Fruit fly (Drosophila melanogaster) whole organism, embryonic: ENCODE results near the gene CG5934.

ENCODE experiments used
- Aef1 ChIP-seq: fragments of 200-800 bp; sonication (Bioruptor generic); IDR thresholded peaks from 3 replicates; pipeline ENCODE4 v1.3.6; 2022; ENCODE audit warnings: missing biosample characterization, missing genetic modification characterization
- Atf3 ChIP-seq: fragments of 200-800 bp; sonication (Bioruptor generic); optimal IDR thresholded peaks from 3 replicates; lab custom pipeline; 2016; ENCODE audit warnings: missing biosample characterization, missing genetic modification characterization
- C15 ChIP-seq: fragments of 200-800 bp; sonication (Bioruptor generic); IDR thresholded peaks from 3 replicates; pipeline ENCODE4 v1.3.6; 2022; ENCODE audit warnings: missing biosample characterization, missing genetic modification characterization
- CG10654 ChIP-seq: fragments of 200-800 bp; sonication (Bioruptor generic); optimal IDR thresholded peaks from 2 replicates; lab custom pipeline; 2016; ENCODE audit warnings: missing biosample characterization, missing genetic modification characterization
- CG11695 ChIP-seq: fragments of 200-800 bp; sonication (Bioruptor generic); IDR thresholded peaks from 3 replicates; pipeline ENCODE4 v1.3.6; 2022; ENCODE audit warnings: missing biosample characterization, missing genetic modification characterization
- CG12236 ChIP-seq: fragments of 200-800 bp; sonication (Bioruptor generic); optimal IDR thresholded peaks from 2 replicates; lab custom pipeline; 2016; ENCODE audit warnings: missing biosample characterization, missing genetic modification characterization
- CG13296 ChIP-seq: fragments of 200-800 bp; sonication (Bioruptor generic); optimal IDR thresholded peaks from 3 replicates; lab custom pipeline; 2018; ENCODE audit warnings: missing biosample characterization, mild to moderate bottlenecking, missing genetic modification characterization
- CG17612 ChIP-seq: fragments of 200-800 bp; sonication (Bioruptor generic); IDR thresholded peaks from 2 replicates; pipeline ENCODE4 v1.3.6; 2022; ENCODE audit warnings: missing biosample characterization, missing genetic modification characterization
- CG17829 ChIP-seq: fragments of 200-800 bp; optimal IDR thresholded peaks from 2 replicates; lab custom pipeline; 2019; ENCODE audit warnings: missing biosample characterization, mild to moderate bottlenecking, missing genetic modification characterization, moderate library complexity
- CG2875 ChIP-seq: fragments of 200-800 bp; sonication (Bioruptor generic); optimal IDR thresholded peaks from 2 replicates; lab custom pipeline; 2017; ENCODE audit warnings: missing biosample characterization, mild to moderate bottlenecking, missing genetic modification characterization, missing genetic modification reagents
- CG31441 ChIP-seq: fragments of 200-800 bp; sonication (Bioruptor generic); IDR thresholded peaks from 2 replicates; pipeline ENCODE4 v1.3.6; 2022; ENCODE audit warnings: missing biosample characterization, missing genetic modification characterization
- CG32532 ChIP-seq: fragments of 200-800 bp; sonication (Bioruptor generic); IDR thresholded peaks from 2 replicates; pipeline ENCODE4 v1.3.6; 2022; ENCODE audit warnings: missing biosample characterization, missing genetic modification characterization
- CG34224 ChIP-seq: fragments of 200-800 bp; sonication (Bioruptor generic); IDR thresholded peaks from 3 replicates; pipeline ENCODE4 v1.3.6; 2022; ENCODE audit warnings: missing biosample characterization, missing genetic modification characterization; ENCODE audit not compliant: partially characterized antibody
- CG4707 ChIP-seq: fragments of 200-800 bp; sonication (Bioruptor generic); optimal IDR thresholded peaks from 2 replicates; lab custom pipeline; 2018; ENCODE audit warnings: missing biosample characterization, mild to moderate bottlenecking, missing genetic modification characterization, moderate library complexity
- CG5180 ChIP-seq: fragments of 200-800 bp; sonication (Bioruptor generic); optimal IDR thresholded peaks from 3 replicates; lab custom pipeline; 2017; ENCODE audit warnings: missing biosample characterization, missing genetic modification characterization, mild to moderate bottlenecking, moderate library complexity, missing genetic modification reagents
- CG7786 ChIP-seq: fragments of 200-800 bp; sonication (Bioruptor generic); optimal IDR thresholded peaks from 2 replicates; lab custom pipeline; 2016; ENCODE audit warnings: missing biosample characterization, missing genetic modification characterization
- CG9215 ChIP-seq: fragments of 200-800 bp; sonication (Bioruptor generic); IDR thresholded peaks from 2 replicates; pipeline ENCODE4 v1.3.6; 2022; ENCODE audit warnings: missing biosample characterization, missing genetic modification characterization
- Chrac-16 ChIP-seq: fragments of 200-800 bp; sonication (Bioruptor generic); optimal IDR thresholded peaks from 3 replicates; lab custom pipeline; 2016; ENCODE audit warnings: missing biosample characterization, missing genetic modification characterization
- CrebB ChIP-seq: fragments of 200-800 bp; sonication (Bioruptor generic); optimal IDR thresholded peaks from 3 replicates; lab custom pipeline; 2018; ENCODE audit warnings: missing biosample characterization, mild to moderate bottlenecking, missing genetic modification characterization
- Dbx ChIP-seq: fragments of 200-800 bp; sonication (Bioruptor generic); IDR thresholded peaks from 3 replicates; pipeline ENCODE4 v1.3.6; 2022; ENCODE audit warnings: missing biosample characterization, missing genetic modification characterization
- Dek ChIP-seq: fragments of 200-800 bp; sonication (Bioruptor generic); optimal IDR thresholded peaks from 3 replicates; lab custom pipeline; 2019; ENCODE audit warnings: missing biosample characterization, mild to moderate bottlenecking, missing genetic modification characterization, moderate library complexity
- Dip2 ChIP-seq: fragments of 200-800 bp; sonication (Bioruptor generic); IDR thresholded peaks from 2 replicates; pipeline ENCODE4 v1.3.6; 2022; ENCODE audit warnings: missing biosample characterization, missing genetic modification characterization
- E2f1 ChIP-seq: fragments of 200-800 bp; sonication (Bioruptor generic); IDR thresholded peaks from 2 replicates; pipeline ENCODE4 v1.3.6; 2022; ENCODE audit warnings: missing biosample characterization, missing genetic modification characterization
- Ets97D ChIP-seq: fragments of 200-800 bp; sonication (Bioruptor generic); optimal IDR thresholded peaks from 3 replicates; lab custom pipeline; 2016; ENCODE audit warnings: missing biosample characterization, missing genetic modification characterization
- Gsc ChIP-seq: fragments of 200-800 bp; sonication (Bioruptor generic); IDR thresholded peaks from 2 replicates; pipeline ENCODE4 v1.3.6; 2022; ENCODE audit warnings: missing biosample characterization, missing genetic modification characterization
- HLHmδ ChIP-seq: fragments of 200-800 bp; sonication (Bioruptor generic); optimal IDR thresholded peaks from 2 replicates; lab custom pipeline; 2018; ENCODE audit warnings: missing biosample characterization, mild to moderate bottlenecking, missing genetic modification characterization, moderate library complexity
- Hey ChIP-seq: fragments of 200-800 bp; sonication (Bioruptor generic); optimal IDR thresholded peaks from 3 replicates; lab custom pipeline; 2018; ENCODE audit warnings: missing biosample characterization, mild to moderate bottlenecking, missing genetic modification characterization
- Hmr ChIP-seq: fragments of 200-800 bp; sonication (Bioruptor generic); optimal IDR thresholded peaks from 3 replicates; lab custom pipeline; 2017; ENCODE audit warnings: mild to moderate bottlenecking, missing biosample characterization, missing genetic modification reagents, missing genetic modification characterization
- NFAT ChIP-seq: fragments of 200-800 bp; sonication (Bioruptor generic); IDR thresholded peaks from 2 replicates; pipeline ENCODE4 v1.3.6; 2022; ENCODE audit warnings: missing biosample characterization, missing genetic modification characterization
- Sry-β ChIP-seq: fragments of 200-800 bp; sonication (Bioruptor generic); optimal IDR thresholded peaks from 2 replicates; lab custom pipeline; 2018; ENCODE audit warnings: missing biosample characterization, mild to moderate bottlenecking, missing genetic modification characterization, moderate library complexity
- Ssrp ChIP-seq: fragments of 200-800 bp; sonication (Bioruptor generic); optimal IDR thresholded peaks from 2 replicates; lab custom pipeline; 2018; ENCODE audit warnings: missing biosample characterization, mild to moderate bottlenecking, missing genetic modification characterization, moderate library complexity
- Xbp1 ChIP-seq: fragments of 200-800 bp; sonication (Bioruptor generic); optimal IDR thresholded peaks from 3 replicates; lab custom pipeline; 2016; ENCODE audit warnings: missing biosample characterization, mild to moderate bottlenecking, missing genetic modification characterization
- abd-A ChIP-seq: fragments of 200-800 bp; sonication (Bioruptor generic); optimal IDR thresholded peaks from 3 replicates; lab custom pipeline; 2019; ENCODE audit warnings: missing biosample characterization, mild to moderate bottlenecking, missing genetic modification characterization, moderate library complexity
- bab2 ChIP-seq: fragments of 200-800 bp; sonication (Bioruptor generic); optimal IDR thresholded peaks from 2 replicates; lab custom pipeline; 2016; ENCODE audit warnings: missing biosample characterization, missing genetic modification characterization
- cg ChIP-seq: fragments of 200-800 bp; sonication (Bioruptor generic); optimal IDR thresholded peaks from 3 replicates; lab custom pipeline; 2019; ENCODE audit warnings: missing biosample characterization, mild to moderate bottlenecking, missing genetic modification characterization, moderate library complexity
- corto ChIP-seq: fragments of 200-800 bp; sonication (Bioruptor generic); optimal IDR thresholded peaks from 2 replicates; lab custom pipeline; 2016; ENCODE audit warnings: missing biosample characterization, mild to moderate bottlenecking, missing genetic modification characterization, moderate library complexity
- croc ChIP-seq: fragments of 200-800 bp; sonication (Bioruptor generic); conservative IDR thresholded peaks from 3 replicates; pipeline ENCODE4 v1.3.6; 2022; ENCODE audit warnings: missing biosample characterization, missing genetic modification characterization
- dan ChIP-seq: fragments of 200-800 bp; sonication (Bioruptor generic); IDR thresholded peaks from 2 replicates; pipeline ENCODE4 v1.3.6; 2022; ENCODE audit warnings: missing biosample characterization, missing genetic modification characterization
- ftz-f1 ChIP-seq: fragments of 200-800 bp; sonication (Bioruptor generic); optimal IDR thresholded peaks from 2 replicates; lab custom pipeline; 2016; ENCODE audit warnings: missing biosample characterization, missing genetic modification characterization
- gcm ChIP-seq: fragments of 200-800 bp; sonication (Bioruptor generic); optimal IDR thresholded peaks from 2 replicates; lab custom pipeline; 2019; ENCODE audit warnings: missing biosample characterization, mild to moderate bottlenecking, missing genetic modification characterization, moderate library complexity
- gcm2 ChIP-seq: fragments of 200-800 bp; sonication (Bioruptor generic); optimal IDR thresholded peaks from 2 replicates; lab custom pipeline; 2016; ENCODE audit warnings: missing biosample characterization, missing genetic modification characterization
- grn ChIP-seq: fragments of 200-800 bp; sonication (Bioruptor generic); optimal IDR thresholded peaks from 3 replicates; lab custom pipeline; 2017; ENCODE audit warnings: missing biosample characterization, missing genetic modification characterization
- ind ChIP-seq: fragments of 200-800 bp; sonication (Bioruptor generic); optimal IDR thresholded peaks from 3 replicates; lab custom pipeline; 2016; ENCODE audit warnings: missing biosample characterization, missing genetic modification characterization
- lmd ChIP-seq: fragments of 200-800 bp; sonication (Bioruptor generic); IDR thresholded peaks from 2 replicates; pipeline ENCODE4 v1.3.6; 2022; ENCODE audit warnings: missing biosample characterization, missing genetic modification characterization
- nmo ChIP-seq: fragments of 200-800 bp; sonication (Bioruptor generic); optimal IDR thresholded peaks from 2 replicates; lab custom pipeline; 2018; ENCODE audit warnings: missing biosample characterization, mild to moderate bottlenecking, missing genetic modification characterization, moderate library complexity
- pfk ChIP-seq: fragments of 200-800 bp; sonication (Bioruptor generic); optimal IDR thresholded peaks from 2 replicates; lab custom pipeline; 2018; ENCODE audit warnings: missing biosample characterization, mild to moderate bottlenecking, missing genetic modification characterization, moderate library complexity
- rib ChIP-seq: fragments of 200-800 bp; sonication (Bioruptor generic); IDR thresholded peaks from 2 replicates; pipeline ENCODE4 v1.3.6; 2022; ENCODE audit warnings: missing biosample characterization, missing genetic modification characterization
- ro ChIP-seq: fragments of 200-800 bp; sonication (Bioruptor generic); IDR thresholded peaks from 2 replicates; pipeline ENCODE4 v1.3.6; 2022; ENCODE audit warnings: missing biosample characterization, missing genetic modification characterization
- sc ChIP-seq, 3 experiments: fragments of >200 bp in 2 of 3; fragments of 200-800 bp in 1 of 3; sonication (Bioruptor generic) in 1 of 3; optimal IDR thresholded peaks; 2 replicates in 2 of 3; 3 replicates in 1 of 3; lab custom pipeline; 2017; ENCODE audit warnings: mild to moderate bottlenecking in 1 of 3, missing biosample characterization in 1 of 3, missing genetic modification characterization in 1 of 3, missing genetic modification reagents in 1 of 3
- sim ChIP-seq: fragments of 200-800 bp; sonication (Bioruptor generic); IDR thresholded peaks from 2 replicates; pipeline ENCODE4 v1.3.6; 2022; ENCODE audit warnings: missing biosample characterization, missing genetic modification characterization
- trh ChIP-seq: fragments of 200-800 bp; sonication (Bioruptor generic); optimal IDR thresholded peaks from 2 replicates; lab custom pipeline; 2016; ENCODE audit warnings: missing biosample characterization, missing genetic modification characterization

CG5934 gene

DNA sequence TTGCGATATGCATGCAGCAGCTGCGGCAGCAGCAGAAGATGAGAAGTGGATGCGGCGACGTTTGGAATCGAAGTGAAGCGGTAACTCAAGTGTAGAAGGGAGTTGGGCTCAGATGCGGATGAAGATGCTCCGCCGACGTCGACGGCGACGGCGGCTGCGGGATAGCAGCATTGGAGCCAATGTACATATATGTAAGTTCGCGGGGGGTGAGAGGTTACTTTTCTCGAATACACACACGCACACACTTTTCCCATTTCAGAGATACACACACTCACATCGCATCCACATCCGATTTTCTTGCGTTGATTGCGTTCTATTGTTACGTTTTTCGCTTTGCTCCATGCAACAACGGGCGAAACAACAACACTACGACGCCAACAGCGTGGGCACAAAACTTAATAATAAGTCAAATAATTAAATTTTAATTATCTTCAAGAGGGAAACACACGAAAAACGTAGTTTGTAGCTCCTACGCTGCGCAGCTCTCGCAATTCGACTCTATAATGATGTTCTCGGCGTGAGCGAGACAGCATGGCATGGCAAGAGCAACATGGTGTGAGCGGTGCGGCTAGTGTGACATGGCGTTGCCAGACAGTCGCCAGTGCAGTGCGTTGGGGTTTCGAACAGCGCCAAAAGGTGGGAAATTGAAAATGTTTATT, 28.6 kb upstream of the CG5934 start, which contains the start of gene CG18766 (continued):
- TF ChIP-seq lmd (GFP tag; lab: Robert Waterston, UW): peak; percentile 34; the same call in 1 of the 2 replicates
- TF ChIP-seq pfk: no peak
- peak; percentile 65 for TF ChIP-seq HLHmδ (GFP tag; lab: Kevin White, UChicago)
- TF ChIP-seq Ets97D (GFP tag; lab: Kevin White, UChicago): peak; percentile 61
- peak; percentile 25 for TF ChIP-seq Xbp1 (GFP tag; lab: Kevin White, UChicago)
- TF ChIP-seq CG13296: no peak
- TF ChIP-seq CG11695: no peak
- no peak for TF ChIP-seq C15 (GFP tag; lab: Robert Waterston, UW)
- TF ChIP-seq Sry-β: no peak
- no peak for TF ChIP-seq Dip2
- no peak for TF ChIP-seq dan (GFP tag; lab: Robert Waterston, UW)
- peak; percentile 33 for TF ChIP-seq Hmr (GFP tag; lab: Kevin White, UChicago)
- no peak for TF ChIP-seq bab2
- TF ChIP-seq ind: peak; percentile 26
- no peak for TF ChIP-seq Gsc
- TF ChIP-seq CG2875 (GFP tag; lab: Kevin White, UChicago): no peak
- no peak for TF ChIP-seq Dbx (GFP tag; lab: Robert Waterston, UW)
- TF ChIP-seq croc (GFP tag; lab: Robert Waterston, UW): no peak
- no peak for TF ChIP-seq Atf3 (GFP tag; lab: Kevin White, UChicago)
- TF ChIP-seq cg (GFP tag; lab: Kevin White, UChicago): peak; percentile 84
- peak; percentile 15 for TF ChIP-seq Chrac-16 (GFP tag; lab: Kevin White, UChicago)
- TF ChIP-seq gcm2 (GFP tag; lab: Kevin White, UChicago): no peak
- no peak for TF ChIP-seq CG31441 (GFP tag; lab: Robert Waterston, UW)
- TF ChIP-seq CG10654 (GFP tag; lab: Kevin White, UChicago): no peak
- TF ChIP-seq nmo (GFP tag; lab: Kevin White, UChicago): peak; percentile 52
- peak; percentile 63 for TF ChIP-seq abd-A (tag; lab: Kevin White, UChicago)
- TF ChIP-seq Dek: no peak
- 0 out of 3 replicates have a peak, but pooled peaks have one; percentile 21 for TF ChIP-seq Aef1 (GFP tag; lab: Robert Waterston, UW)
- no peak for TF ChIP-seq CG12236 (GFP tag; lab: Kevin White, UChicago)
- TF ChIP-seq sim (GFP tag; lab: Robert Waterston, UW): no peak
- peak; percentile 41 for TF ChIP-seq grn
- no peak for TF ChIP-seq CG4707 (GFP tag; lab: Kevin White, UChicago)
- TF ChIP-seq E2f1 (GFP tag; lab: Robert Waterston, UW): 0 out of 2 replicates have a peak, but pooled peaks have one; percentile 20
- no peak for TF ChIP-seq CG5180
- no peak for TF ChIP-seq trh

DNA sequence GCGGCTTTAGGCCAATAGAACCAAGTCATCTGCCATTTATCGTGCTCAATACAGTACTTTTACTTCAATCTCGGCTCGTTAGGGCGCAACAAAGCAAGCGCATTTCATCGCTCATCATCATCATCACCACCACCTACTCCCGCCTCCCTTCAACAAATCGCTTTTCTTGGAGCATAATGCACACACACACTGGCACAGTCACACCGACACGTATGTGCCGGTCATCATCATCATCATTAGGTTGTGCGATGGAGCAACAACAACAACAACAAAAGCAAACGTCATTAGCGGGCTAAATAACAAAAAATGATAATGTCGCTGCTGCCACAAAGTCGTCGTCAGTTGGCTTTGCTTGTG, 28.1 kb upstream of the CG5934 start:
- TF ChIP-seq ro (GFP tag; lab: Robert Waterston, UW) (no peak), gcm (GFP tag; lab: Kevin White, UChicago) (no peak), CG34224 (GFP tag; lab: Robert Waterston, UW) (0 out of 3 replicates have a peak, but pooled peaks have one; percentile 33), CG17829 (no peak), NFAT (GFP tag; lab: Robert Waterston, UW) (no peak), rib (GFP tag; lab: Robert Waterston, UW) (0 out of 2 replicates have a peak, but pooled peaks have one; percentile 13), CG32532 (GFP tag; lab: Robert Waterston, UW) (no peak), dan (GFP tag; lab: Robert Waterston, UW) (no peak), CG17612 (GFP tag; lab: Robert Waterston, UW) (no peak), Hey (tag; lab: Kevin White, UChicago) (no peak), CrebB (tag; lab: Kevin White, UChicago) (peak; percentile 17), ftz-f1 (no peak), corto (no peak), Ssrp (tag; lab: Kevin White, UChicago) (no peak), Dbx (GFP tag; lab: Robert Waterston, UW) (no peak), CG9215 (GFP tag; lab: Robert Waterston, UW) (peak; percentile 26; the same call in 1 of the 2 replicates), CG7786 (GFP tag; lab: Kevin White, UChicago) (no peak), sc (optimal IDR thresholded peaks at IDR 0.05; lab: Kevin White, UChicago) (no peak), sc (GFP tag; optimal IDR thresholded peaks at IDR 0.05; lab: Kevin White, UChicago) (no peak)
